Worm (Caenorhabditis elegans): ENCODE measurements around the gene aqp-3.
A peak's percentile ranks its signal among the peaks of the same experiment; 100 is the strongest.

Gene aqp-3

DNA sequence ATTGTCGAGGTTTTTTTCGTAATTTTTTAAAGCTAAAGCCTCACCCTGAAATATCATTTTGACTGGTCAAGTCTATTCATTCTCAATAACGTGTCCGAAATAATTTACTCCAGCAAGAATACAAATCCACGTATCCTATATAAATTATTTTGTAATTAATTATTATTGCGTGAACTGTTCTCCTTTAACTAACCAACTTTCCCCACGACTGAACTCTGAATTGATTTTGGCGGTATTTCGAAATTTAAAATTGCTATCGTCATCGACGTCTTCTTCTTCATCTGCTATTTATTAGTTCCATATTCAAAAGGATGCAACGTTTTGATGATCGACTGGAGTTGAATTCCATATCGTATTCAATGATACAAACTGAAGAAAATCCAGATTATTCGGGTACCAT lies at the start of gene aqp-3, which contains the start of gene Y69E1A.8:
Gene aqp-3, minus strand, starts transcription at position 101 of the 400 bp plus-strand sequence.
Gene Y69E1A.8, plus strand, starts transcription at position 246 of the 400 bp plus-strand sequence.
- TF ChIP-seq F49E8.2 (tag; optimal IDR thresholded peaks at IDR 0.05; ENCODE audit: borderline replicate concordance), result no peak
- TF ChIP-seq zip-2 (tag; optimal IDR thresholded peaks at IDR 0.05), result no peak
- no peak for TF ChIP-seq mes-2 (tag; optimal IDR thresholded peaks at IDR 0.05; ENCODE audit: poor library complexity, severe bottlenecking)
- no peak for TF ChIP-seq pqm-1 (tag; optimal IDR thresholded peaks at IDR 0.05)
- TF ChIP-seq Y105C5A.15 (GFP tag; IDR thresholded peaks at IDR 0.05), result no peak
- no peak for TF ChIP-seq lim-7 (GFP tag; IDR thresholded peaks at IDR 0.05)
- TF ChIP-seq nhr-25 (tag; optimal IDR thresholded peaks at IDR 0.05; ENCODE audit: borderline replicate concordance, insufficient read depth), result no peak
- no peak for TF ChIP-seq skn-1 (tag; optimal IDR thresholded peaks at IDR 0.05)
- TF ChIP-seq hlh-11 (tag; optimal IDR thresholded peaks at IDR 0.05), result no peak
- no peak for TF ChIP-seq ceh-82 (tag; optimal IDR thresholded peaks at IDR 0.05)
- no peak for TF ChIP-seq ztf-11 (tag; optimal IDR thresholded peaks at IDR 0.05)
- TF ChIP-seq madf-5 (GFP tag; IDR thresholded peaks at IDR 0.05), result no peak
- TF ChIP-seq spr-1 (tag; optimal IDR thresholded peaks at IDR 0.05), result no peak
- TF ChIP-seq fkh-10 (GFP tag; optimal IDR thresholded peaks at IDR 0.05), result no peak
- TF ChIP-seq ceh-62 (tag; optimal IDR thresholded peaks at IDR 0.05), result no peak
- TF ChIP-seq pha-4 (GFP tag; IDR thresholded peaks at IDR 0.05), result no peak
- TF ChIP-seq pha-4 (tag; optimal IDR thresholded peaks at IDR 0.05), result no peak
- TF ChIP-seq nhr-237 (tag; optimal IDR thresholded peaks at IDR 0.05), result no peak
- no peak for TF ChIP-seq Y5F2A.4 (GFP tag; optimal IDR thresholded peaks at IDR 0.05)
- TF ChIP-seq nhr-48 (tag; optimal IDR thresholded peaks at IDR 0.05), result no peak

ce11 chrIV:11015881-11016280 lies 49.6 kb upstream of the aqp-3 start, which contains the start of gene F13H10.3:
F13H10.3 (minus strand) TSS chrIV:11015953.
- TF ChIP-seq zfp-2 (tag; optimal IDR thresholded peaks at IDR 0.05) (no peak), php-3 (GFP tag; IDR thresholded peaks at IDR 0.05) (no peak), spr-3 (GFP tag; optimal IDR thresholded peaks at IDR 0.05) (no peak), ztf-11 (tag; optimal IDR thresholded peaks at IDR 0.05) (no peak), unc-62 (GFP tag; optimal IDR thresholded peaks at IDR 0.05 in 1 of 2) (no peak), unc-62 (tag; optimal IDR thresholded peaks at IDR 0.05) (no peak), rbr-2 (tag; optimal IDR thresholded peaks at IDR 0.05) (no peak), nhr-237 (tag; optimal IDR thresholded peaks at IDR 0.05) (no peak), vab-7 (GFP tag; IDR thresholded peaks at IDR 0.05) (no peak), lin-13 (GFP tag; optimal IDR thresholded peaks at IDR 0.05) (no peak), mep-1 (tag; optimal IDR thresholded peaks at IDR 0.05) (peak; percentile 38), ZK546.5 (tag; optimal IDR thresholded peaks at IDR 0.05) (no peak), arid-1 (GFP tag; conservative IDR thresholded peaks at IDR 0.05) (0 out of 2 replicates have a peak, but pooled peaks have one; percentile 32), lin-1 (GFP tag; IDR thresholded peaks at IDR 0.05) (no peak), egl-27 (tag; optimal IDR thresholded peaks at IDR 0.05) (no peak), lin-15B (tag; optimal IDR thresholded peaks at IDR 0.05) (no peak), ctbp-1 (GFP tag; IDR thresholded peaks at IDR 0.05) (no peak), dmd-6 (GFP tag; IDR thresholded peaks at IDR 0.05) (peak; percentile 75), daf-12 (tag; optimal IDR thresholded peaks at IDR 0.05) (no peak), nhr-77 (tag; optimal IDR thresholded peaks at IDR 0.05) (peak; percentile 59), lin-39 (tag; optimal IDR thresholded peaks at IDR 0.05) (no peak), T20F7.1 (GFP tag; optimal IDR thresholded peaks at IDR 0.05) (peak; percentile 35), pqm-1 (tag; optimal IDR thresholded peaks at IDR 0.05) (peak; percentile 92), duxl-1 (tag; optimal IDR thresholded peaks at IDR 0.05; ENCODE audit: poor library complexity) (peak; percentile 20), attf-4 (tag; optimal IDR thresholded peaks at IDR 0.05) (no peak), ceh-82 (tag; optimal IDR thresholded peaks at IDR 0.05) (no peak), hlh-30 (tag; optimal IDR thresholded peaks at IDR 0.05; ENCODE audit: insufficient read depth) (peak; percentile 59), dpl-1 (GFP tag; optimal IDR thresholded peaks at IDR 0.05) (peak; percentile 6), dve-1 (tag; optimal IDR thresholded peaks at IDR 0.05; ENCODE audit: insufficient read depth) (peak; percentile 68), lsy-2 (tag; optimal IDR thresholded peaks at IDR 0.05) (no peak), dmd-8 (GFP tag; IDR thresholded peaks at IDR 0.05) (no peak), nhr-6 (tag; optimal IDR thresholded peaks at IDR 0.05) (no peak), aha-1 (tag) (peak; percentile 77), daf-19 (GFP tag; conservative IDR thresholded peaks at IDR 0.05) (no peak), ces-1 (GFP tag; optimal IDR thresholded peaks at IDR 0.05) (no peak)

All from whole organism, L4 larva.